Worm (Caenorhabditis elegans): ENCODE results near the gene R74.8.

Gene R74.8

ce11 chrIII:4210661-4211060, 4.6 kb downstream of the R74.8 start:
- TF ChIP-seq mdl-1 (tag; optimal IDR thresholded peaks at IDR 0.05) (no peak), ceh-28 (tag; optimal IDR thresholded peaks at IDR 0.05) (no peak), dmd-6 (GFP tag; IDR thresholded peaks at IDR 0.05) (no peak), Y75B8A.6 (GFP tag; IDR thresholded peaks at IDR 0.05) (no peak), spr-1 (tag; optimal IDR thresholded peaks at IDR 0.05) (no peak), dmd-9 (GFP tag; IDR thresholded peaks at IDR 0.05) (no peak), dmd-8 (GFP tag; IDR thresholded peaks at IDR 0.05) (no peak), nhr-111 (GFP tag; optimal IDR thresholded peaks at IDR 0.05) (no peak), D1046.2 (GFP tag; IDR thresholded peaks at IDR 0.05) (no peak), pha-4 (GFP tag; IDR thresholded peaks at IDR 0.05) (no peak), pha-4 (tag; optimal IDR thresholded peaks at IDR 0.05) (no peak)

DNA sequence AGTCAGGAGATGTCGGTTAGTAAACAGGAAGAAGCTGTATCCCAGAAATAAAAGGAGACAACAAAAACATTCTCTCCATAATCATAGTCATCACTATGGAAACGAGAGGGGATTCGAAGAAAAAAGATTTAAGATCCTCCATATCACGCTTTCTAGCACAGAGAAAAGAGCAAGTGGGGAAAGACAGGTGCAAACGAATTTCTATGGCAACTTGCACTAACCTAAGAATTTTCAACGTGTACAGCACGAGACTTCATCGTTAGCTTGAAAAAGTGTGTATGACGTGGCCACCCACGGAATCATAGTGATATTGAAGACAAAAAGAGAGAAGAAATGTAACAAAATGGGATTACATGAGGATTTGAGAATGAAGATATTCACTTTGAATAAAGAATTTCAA, 14.8 kb downstream of the R74.8 start:
- no peak for TF ChIP-seq nhr-48 (tag; optimal IDR thresholded peaks at IDR 0.05)
- no peak for TF ChIP-seq lin-13 (GFP tag; optimal IDR thresholded peaks at IDR 0.05)
- TF ChIP-seq nhr-11 (tag; optimal IDR thresholded peaks at IDR 0.05) = peak; percentile 50

DNA sequence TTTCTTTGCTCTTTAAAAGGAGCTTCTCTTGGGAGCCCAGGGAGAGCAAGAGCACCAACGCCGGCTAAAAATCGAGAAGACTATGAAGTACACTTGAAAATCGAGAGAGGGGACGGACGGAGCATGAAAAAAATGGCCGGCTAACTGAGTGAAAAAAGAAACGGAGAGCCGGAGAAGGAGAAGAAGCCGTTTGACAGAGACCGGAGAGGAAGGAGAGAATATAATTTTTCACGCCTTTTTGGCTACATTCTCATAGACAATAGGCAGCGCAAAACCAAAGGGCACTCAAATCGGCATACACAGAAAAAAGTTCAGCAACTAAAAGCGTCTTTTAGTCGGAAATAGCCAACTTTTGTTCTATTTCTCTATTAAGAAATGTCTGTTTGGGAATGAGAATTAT, 15.4 kb downstream of the R74.8 start:
- TF ChIP-seq nhr-102 (tag; optimal IDR thresholded peaks at IDR 0.05) (no peak), ZK337.2 (GFP tag; IDR thresholded peaks at IDR 0.05) (no peak), aha-1 (tag) (peak; percentile 91), hmg-1.1 (GFP tag; IDR thresholded peaks at IDR 0.05) (peak; percentile 64)

DNA sequence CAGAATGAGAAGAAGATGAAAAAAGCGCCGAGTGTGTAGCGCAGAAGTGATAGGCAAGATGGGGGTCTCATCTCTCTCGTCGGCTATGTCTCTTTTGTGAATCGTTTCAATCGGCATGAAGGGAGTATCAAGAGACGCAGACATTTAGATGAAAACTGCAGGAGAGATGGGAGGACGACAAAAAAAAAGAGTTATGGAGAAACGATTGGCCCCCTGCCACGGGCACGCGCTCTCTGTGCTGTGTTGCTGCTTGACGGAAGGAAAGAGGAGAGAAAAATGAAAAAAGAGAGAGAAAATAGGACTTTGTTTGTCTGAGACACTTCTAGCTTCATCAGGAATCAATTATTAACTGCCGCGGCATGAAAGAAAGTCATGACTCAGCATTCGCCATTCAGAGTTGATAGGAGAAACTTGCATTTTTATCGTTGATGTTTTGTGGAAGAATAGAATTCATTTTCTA, 17.6 kb downstream of the R74.8 start:
- peak; percentile 43; the same call in 1 of the 2 replicates for TF ChIP-seq madf-9 (GFP tag; conservative IDR thresholded peaks at IDR 0.05)
- no peak for TF ChIP-seq nhr-111 (GFP tag; optimal IDR thresholded peaks at IDR 0.05)
- no peak for TF ChIP-seq lin-29 (GFP tag; IDR thresholded peaks at IDR 0.05)
- no peak for TF ChIP-seq vab-7 (GFP tag; IDR thresholded peaks at IDR 0.05)
- TF ChIP-seq daf-12 (tag; optimal IDR thresholded peaks at IDR 0.05) = no peak
- TF ChIP-seq unc-39 (tag; optimal IDR thresholded peaks at IDR 0.05) = no peak
- TF ChIP-seq arid-1 (GFP tag; conservative IDR thresholded peaks at IDR 0.05) = peak; percentile 72
- no peak for TF ChIP-seq lir-3 (tag; optimal IDR thresholded peaks at IDR 0.05)
- TF ChIP-seq mdt-29 (GFP tag; IDR thresholded peaks at IDR 0.05) = no peak
- TF ChIP-seq ces-1 (GFP tag; optimal IDR thresholded peaks at IDR 0.05) = peak; percentile 57
- TF ChIP-seq dmd-9 (GFP tag; IDR thresholded peaks at IDR 0.05) = 0 out of 2 replicates have a peak, but pooled peaks have one; percentile 45
- no peak for TF ChIP-seq ama-1 (optimal IDR thresholded peaks at IDR 0.05)
- no peak for TF ChIP-seq lin-39 (tag; optimal IDR thresholded peaks at IDR 0.05)
- peak; percentile 4 for TF ChIP-seq nhr-102 (tag; optimal IDR thresholded peaks at IDR 0.05)
- no peak for TF ChIP-seq daf-19 (GFP tag; conservative IDR thresholded peaks at IDR 0.05)
- peak; percentile 96 for TF ChIP-seq nhr-11 (tag; optimal IDR thresholded peaks at IDR 0.05)
- TF ChIP-seq mxl-3 (GFP tag; optimal IDR thresholded peaks at IDR 0.05) = peak; percentile 80
- TF ChIP-seq R02D3.7 (tag; optimal IDR thresholded peaks at IDR 0.05) = no peak
- TF ChIP-seq nhr-41 (GFP tag; IDR thresholded peaks at IDR 0.05) = no peak
- TF ChIP-seq dmd-6 (GFP tag; IDR thresholded peaks at IDR 0.05) = peak; percentile 89
- TF ChIP-seq nhr-25 (tag; optimal IDR thresholded peaks at IDR 0.05; ENCODE audit: borderline replicate concordance, insufficient read depth) = peak; percentile 49
- peak; percentile 64 for TF ChIP-seq dpl-1 (GFP tag; optimal IDR thresholded peaks at IDR 0.05)
- TF ChIP-seq ceh-32 (tag; optimal IDR thresholded peaks at IDR 0.05; ENCODE audit: poor library complexity) = peak; percentile 50
- TF ChIP-seq rbr-2 (tag; optimal IDR thresholded peaks at IDR 0.05) = peak; percentile 89
- peak; percentile 94 for TF ChIP-seq hlh-11 (tag; optimal IDR thresholded peaks at IDR 0.05)
- TF ChIP-seq nhr-77 (tag; optimal IDR thresholded peaks at IDR 0.05) = peak; percentile 79
- peak; percentile 45 for TF ChIP-seq lin-13 (GFP tag; optimal IDR thresholded peaks at IDR 0.05)
- peak in 1 of 2 experiments; percentile 87 for TF ChIP-seq hif-1 (tag; optimal IDR thresholded peaks at IDR 0.05)
- peak; percentile 86 for TF ChIP-seq hmg-1.1 (GFP tag; IDR thresholded peaks at IDR 0.05)
- peak; percentile 83 for TF ChIP-seq nhr-10 (tag; optimal IDR thresholded peaks at IDR 0.05)
- peak; percentile 48 for TF ChIP-seq lin-38 (GFP tag; IDR thresholded peaks at IDR 0.05)
- TF ChIP-seq pha-4 (GFP tag; IDR thresholded peaks at IDR 0.05) = peak; percentile 15; the same call in 1 of the 2 replicates
- TF ChIP-seq pha-4 (tag; optimal IDR thresholded peaks at IDR 0.05) = no peak
- TF ChIP-seq mep-1 (tag; optimal IDR thresholded peaks at IDR 0.05) = peak; percentile 93
- no peak for TF ChIP-seq F26F4.8 (GFP tag; conservative IDR thresholded peaks at IDR 0.05)
- peak; percentile 76 for TF ChIP-seq T20F7.1 (GFP tag; optimal IDR thresholded peaks at IDR 0.05)
